Worm (Caenorhabditis elegans) whole organism, L3 larva: ENCODE results near the gene Y116A8C.23.

Experiments used
- R02D3.7 ChIP-seq: fragments of 150-350 bp; optimal IDR thresholded peaks from 2 replicates; lab custom pipeline; 2014; ENCODE audit warnings: missing biosample characterization, missing genetic modification characterization
- ZK546.5 ChIP-seq: sonication (generic microtip); optimal IDR thresholded peaks from 2 replicates; lab custom pipeline; 2017; ENCODE audit warnings: missing biosample characterization, missing genetic modification characterization
- aly-2 ChIP-seq: fragments of 150-350 bp; optimal IDR thresholded peaks from 2 replicates; lab custom pipeline; 2014; ENCODE audit warnings: missing biosample characterization, missing genetic modification characterization
- ceh-9 ChIP-seq: sonication (generic microtip); optimal IDR thresholded peaks from 2 replicates; lab custom pipeline; 2018; ENCODE audit warnings: missing biosample characterization, missing genetic modification characterization
- fkh-10 ChIP-seq: sonication (generic microtip); optimal IDR thresholded peaks from 2 replicates; lab custom pipeline; 2017; ENCODE audit warnings: missing biosample characterization, missing genetic modification reagents, missing genetic modification characterization
- fos-1 ChIP-seq: fragments of 150-350 bp; optimal IDR thresholded peaks from 2 replicates; lab custom pipeline; 2014; ENCODE audit warnings: missing biosample characterization, missing genetic modification characterization
- hmg-11 ChIP-seq: sonication (generic microtip); optimal IDR thresholded peaks from 2 replicates; lab custom pipeline; 2016; ENCODE audit warnings: missing genetic modification characterization, missing compliant biosample characterization
- lin-15B ChIP-seq: fragments of 150-350 bp; optimal IDR thresholded peaks from 2 replicates; lab custom pipeline; 2014; ENCODE audit warnings: missing biosample characterization, missing genetic modification characterization
- lsy-12 ChIP-seq: sonication (generic microtip); optimal IDR thresholded peaks from 2 replicates; lab custom pipeline; 2016; ENCODE audit warnings: mild to moderate bottlenecking, missing genetic modification characterization, missing compliant biosample characterization
- mdl-1 ChIP-seq: fragments of 150-350 bp; optimal IDR thresholded peaks from 2 replicates; lab custom pipeline; 2014; ENCODE audit warnings: missing biosample characterization, missing genetic modification characterization
- nhr-11 ChIP-seq: fragments of 150-350 bp; optimal IDR thresholded peaks from 2 replicates; lab custom pipeline; 2014; ENCODE audit warnings: missing biosample characterization, missing genetic modification characterization
- nhr-77 ChIP-seq: fragments of 150-350 bp; optimal IDR thresholded peaks from 2 replicates; lab custom pipeline; 2014; ENCODE audit warnings: missing biosample characterization, missing genetic modification characterization
- ztf-11 ChIP-seq: fragments of 150-350 bp; optimal IDR thresholded peaks from 2 replicates; lab custom pipeline; 2014; ENCODE audit warnings: missing biosample characterization, missing genetic modification characterization
- ztf-4 ChIP-seq: fragments of 150-350 bp; optimal IDR thresholded peaks from 2 replicates; lab custom pipeline; 2014; ENCODE audit warnings: missing biosample characterization, missing genetic modification characterization

DNA sequence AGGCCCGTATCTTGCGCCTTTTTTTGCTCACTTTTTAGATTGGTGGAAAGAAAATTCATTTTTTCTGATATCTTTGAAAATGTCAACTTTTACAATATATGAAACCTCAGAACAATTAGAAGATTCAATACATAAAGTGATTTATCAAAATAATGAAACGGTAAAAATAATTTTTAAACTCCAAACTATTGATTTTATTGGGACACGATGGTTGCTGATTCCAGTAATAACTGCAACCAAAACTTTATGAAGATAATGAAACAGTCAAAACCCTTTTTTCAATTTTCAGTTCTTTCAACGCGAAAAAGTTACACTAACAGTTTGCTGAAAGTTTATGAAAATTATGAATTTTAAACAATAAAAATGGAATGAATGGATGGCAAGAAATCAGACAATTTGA is 32.3 kb upstream of the Y116A8C.23 start:
- no peak for TF ChIP-seq ztf-11
- no peak for TF ChIP-seq ceh-9 (tag; lab: Kevin White, UChicago)
- TF ChIP-seq mdl-1 (tag; lab: Kevin White, UChicago): no peak
- TF ChIP-seq fkh-10: no peak
- no peak for TF ChIP-seq hmg-11 (tag; lab: Kevin White, UChicago)
- TF ChIP-seq ztf-4 (tag; lab: Kevin White, UChicago): no peak
- no peak for TF ChIP-seq R02D3.7
- no peak for TF ChIP-seq nhr-11 (tag; lab: Kevin White, UChicago)
- TF ChIP-seq ZK546.5 (tag; lab: Kevin White, UChicago): no peak
- no peak for TF ChIP-seq fos-1 (tag; lab: Kevin White, UChicago)
- no peak for TF ChIP-seq lsy-12 (tag; lab: Kevin White, UChicago)
- TF ChIP-seq nhr-77 (tag; lab: Kevin White, UChicago): no peak
- TF ChIP-seq aly-2 (tag; lab: Kevin White, UChicago): no peak
- TF ChIP-seq lin-15B: no peak
